Fruit fly (Drosophila melanogaster): Measurements from ENCODE around the gene pns.

dm6 chr3L:1546349-1547116, 9.6 kb downstream of the pns start:
- peak; percentile 47 for TF ChIP-seq cic (GFP tag; optimal IDR thresholded peaks at IDR 0.05)
- no peak for TF ChIP-seq kay (GFP tag; ENCODE audit: borderline replicate concordance)
- TF ChIP-seq Mnt (GFP tag; optimal IDR thresholded peaks at IDR 0.05): peak; percentile 32
- no peak for TF ChIP-seq Clk (GFP tag; optimal IDR thresholded peaks at IDR 0.05)
- peak; percentile 42 for TF ChIP-seq CG11617 (GFP tag; optimal IDR thresholded peaks at IDR 0.05)
- TF ChIP-seq CG14711 (tag; optimal IDR thresholded peaks at IDR 0.05): peak; percentile 66
- peak; percentile 45 for TF ChIP-seq CG33017 (tag; optimal IDR thresholded peaks at IDR 0.05)
- TF ChIP-seq bab1 (GFP tag; optimal IDR thresholded peaks at IDR 0.05): peak; percentile 91
- TF ChIP-seq toe (GFP tag; optimal IDR thresholded peaks at IDR 0.05): no peak
- peak; percentile 49 for TF ChIP-seq tj (GFP tag; optimal IDR thresholded peaks at IDR 0.05)
- peak; percentile 88 for TF ChIP-seq CG7045 (GFP tag; optimal IDR thresholded peaks at IDR 0.05)
- TF ChIP-seq Crg-1 (GFP tag; optimal IDR thresholded peaks at IDR 0.05): peak; percentile 19
- peak; percentile 70 for TF ChIP-seq ovo (GFP tag; optimal IDR thresholded peaks at IDR 0.05)

All from whole organism, adult.